Worm (Caenorhabditis elegans): ENCODE data around the gene R07G3.8.

- no peak for TF ChIP-seq W03F9.2 (tag; optimal IDR thresholded peaks at IDR 0.05)
- no peak for TF ChIP-seq him-1 (tag; optimal IDR thresholded peaks at IDR 0.05)
- no peak for TF ChIP-seq dao-5 (tag; optimal IDR thresholded peaks at IDR 0.05)
Measured at ce11 chrII:7623466-7623865, 3.2 kb upstream of the R07G3.8 start.
